Fruit fly (Drosophila melanogaster) whole organism, embryonic: Measurements from ENCODE around the gene holn1.

Experiments used
- Bgb ChIP-seq: fragments of 200-800 bp; sonication (Bioruptor generic); IDR thresholded peaks from 2 replicates; pipeline ENCODE4 v1.3.6; 2022; ENCODE audit warnings: missing biosample characterization, missing genetic modification characterization; ENCODE audit not compliant: partially characterized antibody
- CG10543 ChIP-seq: fragments of 200-800 bp; sonication (Bioruptor generic); optimal IDR thresholded peaks from 3 replicates; lab custom pipeline; 2017; ENCODE audit warnings: missing biosample characterization, mild to moderate bottlenecking, missing genetic modification characterization, moderate library complexity
- CG10959 ChIP-seq: fragments of 200-800 bp; sonication (Bioruptor generic); IDR thresholded peaks from 2 replicates; pipeline ENCODE4 v1.3.6; 2022; ENCODE audit warnings: missing biosample characterization, missing genetic modification characterization
- CG11398 ChIP-seq: fragments of 200-800 bp; sonication (Bioruptor generic); optimal IDR thresholded peaks from 2 replicates; lab custom pipeline; 2016; ENCODE audit warnings: missing biosample characterization, missing genetic modification characterization
- CG11723 ChIP-seq: fragments of 200-800 bp; sonication (Bioruptor generic); optimal IDR thresholded peaks from 2 replicates; lab custom pipeline; 2017; ENCODE audit warnings: missing biosample characterization, mild to moderate bottlenecking, missing genetic modification characterization
- CG12155 ChIP-seq: fragments of 200-800 bp; sonication (Bioruptor generic); optimal IDR thresholded peaks from 3 replicates; lab custom pipeline; 2016; ENCODE audit warnings: missing biosample characterization, missing genetic modification characterization
- CG12659 ChIP-seq: fragments of 200-800 bp; sonication (Bioruptor generic); optimal IDR thresholded peaks from 3 replicates; lab custom pipeline; 2017; ENCODE audit warnings: mild to moderate bottlenecking, missing biosample characterization, missing genetic modification reagents, missing genetic modification characterization
- CG12769 ChIP-seq: fragments of 200-800 bp; sonication (Bioruptor generic); optimal IDR thresholded peaks from 2 replicates; lab custom pipeline; 2019; ENCODE audit warnings: missing biosample characterization, mild to moderate bottlenecking, missing genetic modification characterization, moderate library complexity
- CG12942 ChIP-seq: fragments of 200-800 bp; sonication (Bioruptor generic); optimal IDR thresholded peaks from 3 replicates; lab custom pipeline; 2016; ENCODE audit warnings: missing biosample characterization, missing genetic modification characterization
- CG17802 ChIP-seq: fragments of 200-800 bp; sonication (Bioruptor generic); optimal IDR thresholded peaks from 2 replicates; lab custom pipeline; 2018; ENCODE audit warnings: missing biosample characterization, mild to moderate bottlenecking, missing genetic modification characterization, moderate library complexity
- CG2129 ChIP-seq: fragments of 200-800 bp; sonication (Bioruptor generic); IDR thresholded peaks from 2 replicates; pipeline ENCODE4 v1.3.6; 2022; ENCODE audit warnings: missing biosample characterization, missing genetic modification characterization; ENCODE audit not compliant: partially characterized antibody
- CG30020 ChIP-seq: fragments of 200-800 bp; optimal IDR thresholded peaks from 2 replicates; lab custom pipeline; 2019; ENCODE audit warnings: missing biosample characterization, mild to moderate bottlenecking, missing genetic modification characterization, moderate library complexity
- CG3726 ChIP-seq: fragments of 200-800 bp; sonication (Bioruptor generic); IDR thresholded peaks from 3 replicates; pipeline ENCODE4, ENCODE4 v1.3.6; 2022; ENCODE audit warnings: missing biosample characterization, missing genetic modification characterization
- CG42726 ChIP-seq: fragments of 200-800 bp; sonication (Bioruptor generic); IDR thresholded peaks from 2 replicates; pipeline ENCODE4 v1.3.6; 2022; ENCODE audit warnings: missing biosample characterization, missing genetic modification characterization; ENCODE audit not compliant: partially characterized antibody
- CG4707 ChIP-seq: fragments of 200-800 bp; sonication (Bioruptor generic); optimal IDR thresholded peaks from 2 replicates; lab custom pipeline; 2018; ENCODE audit warnings: missing biosample characterization, mild to moderate bottlenecking, missing genetic modification characterization, moderate library complexity
- CG4730 ChIP-seq: fragments of 200-800 bp; sonication (Bioruptor generic); IDR thresholded peaks from 2 replicates; pipeline ENCODE4 v1.3.6; 2022; ENCODE audit warnings: missing biosample characterization, missing genetic modification characterization
- CG6175 ChIP-seq: fragments of 200-800 bp; sonication (Bioruptor generic); IDR thresholded peaks from 3 replicates; pipeline ENCODE4 v1.3.6; 2022; ENCODE audit warnings: missing biosample characterization, missing genetic modification characterization
- CG7839 ChIP-seq: fragments of 200-800 bp; sonication (Bioruptor generic); optimal IDR thresholded peaks from 3 replicates; lab custom pipeline; 2018; ENCODE audit warnings: missing biosample characterization, mild to moderate bottlenecking, missing genetic modification characterization, moderate library complexity
- CG9215 ChIP-seq: fragments of 200-800 bp; sonication (Bioruptor generic); IDR thresholded peaks from 2 replicates; pipeline ENCODE4 v1.3.6; 2022; ENCODE audit warnings: missing biosample characterization, missing genetic modification characterization
- CG9609 ChIP-seq: fragments of 200-800 bp; sonication (Bioruptor generic); optimal IDR thresholded peaks from 3 replicates; lab custom pipeline; 2016; ENCODE audit warnings: missing biosample characterization, missing genetic modification characterization
- Chrac-16 ChIP-seq: fragments of 200-800 bp; sonication (Bioruptor generic); optimal IDR thresholded peaks from 3 replicates; lab custom pipeline; 2016; ENCODE audit warnings: missing biosample characterization, missing genetic modification characterization
- Doc3 ChIP-seq: fragments of 200-800 bp; sonication (Bioruptor generic); IDR thresholded peaks from 3 replicates; pipeline ENCODE4 v1.3.6; 2022; ENCODE audit warnings: missing biosample characterization, missing genetic modification characterization; ENCODE audit not compliant: partially characterized antibody
- Dp ChIP-seq: fragments of 200-800 bp; sonication (Bioruptor generic); optimal IDR thresholded peaks from 2 replicates; lab custom pipeline; 2018; ENCODE audit warnings: missing biosample characterization, mild to moderate bottlenecking, missing genetic modification characterization, moderate library complexity
- Dref ChIP-seq: fragments of 200-800 bp; sonication (Bioruptor generic); IDR thresholded peaks from 2 replicates; pipeline ENCODE4 v1.3.6; 2022; ENCODE audit warnings: missing biosample characterization, missing genetic modification characterization
- Elba2 ChIP-seq: fragments of 200-800 bp; sonication (Bioruptor generic); optimal IDR thresholded peaks from 3 replicates; lab custom pipeline; 2016; ENCODE audit warnings: missing biosample characterization, missing genetic modification characterization
- HLHmδ ChIP-seq: fragments of 200-800 bp; sonication (Bioruptor generic); optimal IDR thresholded peaks from 2 replicates; lab custom pipeline; 2018; ENCODE audit warnings: missing biosample characterization, mild to moderate bottlenecking, missing genetic modification characterization, moderate library complexity
- Hr39 ChIP-seq: fragments of >200 bp; optimal IDR thresholded peaks from 2 replicates; lab custom pipeline; 2017
- Hr78 ChIP-seq, 2 experiments: fragments of 200-800 bp in 1 of 2; fragments of >200 bp in 1 of 2; sonication (Bioruptor generic) in 1 of 2; optimal IDR thresholded peaks; 2 replicates each; lab custom pipeline; 2017 to 2019; ENCODE audit warnings: missing biosample characterization in 2 of 2, missing genetic modification characterization in 2 of 2, mild to moderate bottlenecking in 1 of 2, moderate library complexity in 1 of 2
- Jarid2 ChIP-seq: fragments of 200-800 bp; sonication (Bioruptor generic); optimal IDR thresholded peaks from 3 replicates; lab custom pipeline; 2017; ENCODE audit warnings: mild to moderate bottlenecking, missing biosample characterization, missing genetic modification reagents, missing genetic modification characterization
- Opbp ChIP-seq: fragments of 200-800 bp; sonication (Bioruptor generic); IDR thresholded peaks from 3 replicates; pipeline ENCODE4 v1.3.6; 2022; ENCODE audit warnings: missing biosample characterization, missing genetic modification characterization; ENCODE audit not compliant: partially characterized antibody
- Rx ChIP-seq: fragments of 200-800 bp; sonication (Bioruptor generic); IDR thresholded peaks from 2 replicates; pipeline ENCODE4 v1.3.6; 2022; ENCODE audit warnings: missing biosample characterization, missing genetic modification characterization
- Sin3A ChIP-seq: fragments of >200 bp; optimal IDR thresholded peaks from 2 replicates; lab custom pipeline; 2018
- Sry-β ChIP-seq: fragments of 200-800 bp; sonication (Bioruptor generic); optimal IDR thresholded peaks from 2 replicates; lab custom pipeline; 2018; ENCODE audit warnings: missing biosample characterization, mild to moderate bottlenecking, missing genetic modification characterization, moderate library complexity
- al ChIP-seq: fragments of 200-800 bp; sonication (Bioruptor generic); IDR thresholded peaks from 2 replicates; pipeline ENCODE4 v1.3.6; 2022; ENCODE audit warnings: missing biosample characterization, missing genetic modification characterization
- az2 ChIP-seq: fragments of 200-800 bp; sonication (Bioruptor generic); optimal IDR thresholded peaks from 3 replicates; lab custom pipeline; 2016; ENCODE audit warnings: missing biosample characterization, missing genetic modification characterization
- crc ChIP-seq: fragments of 200-800 bp; sonication (Bioruptor generic); optimal IDR thresholded peaks from 2 replicates; lab custom pipeline; 2016; ENCODE audit warnings: missing biosample characterization, missing genetic modification characterization
- fru ChIP-seq: fragments of >200 bp; optimal IDR thresholded peaks from 2 replicates; lab custom pipeline; 2017
- grau ChIP-seq: fragments of 200-800 bp; optimal IDR thresholded peaks from 3 replicates; lab custom pipeline; 2019; ENCODE audit warnings: missing biosample characterization, mild to moderate bottlenecking, missing genetic modification characterization, moderate library complexity
- gsb ChIP-seq: fragments of 200-800 bp; sonication (Bioruptor generic); IDR thresholded peaks from 2 replicates; pipeline ENCODE4 v1.3.6; 2022; ENCODE audit warnings: missing biosample characterization, missing genetic modification characterization
- hkb ChIP-seq, 2 experiments: fragments of 200-800 bp in 1 of 2; fragments of >200 bp in 1 of 2; sonication (Bioruptor generic) in 1 of 2; IDR thresholded peaks in 1 of 2; optimal IDR thresholded peaks in 1 of 2; 2 replicates each; pipeline versions ENCODE4 v1.3.6 to Lab custom; 2017 to 2022; ENCODE audit warnings: missing biosample characterization in 1 of 2, missing genetic modification characterization in 1 of 2
- lilli ChIP-seq: fragments of 200-800 bp; sonication (Bioruptor generic); optimal IDR thresholded peaks from 3 replicates; lab custom pipeline; 2016; ENCODE audit warnings: missing biosample characterization, missing genetic modification characterization
- p53 ChIP-seq: fragments of 200-800 bp; sonication (Bioruptor generic); optimal IDR thresholded peaks from 2 replicates; lab custom pipeline; 2016; ENCODE audit warnings: missing biosample characterization, missing genetic modification characterization
- pfk ChIP-seq: fragments of 200-800 bp; sonication (Bioruptor generic); optimal IDR thresholded peaks from 2 replicates; lab custom pipeline; 2018; ENCODE audit warnings: missing biosample characterization, mild to moderate bottlenecking, missing genetic modification characterization, moderate library complexity
- scrt ChIP-seq: fragments of 200-800 bp; sonication (Bioruptor generic); optimal IDR thresholded peaks from 2 replicates; lab custom pipeline; 2018; ENCODE audit warnings: missing biosample characterization, mild to moderate bottlenecking, missing genetic modification characterization, moderate library complexity
- sens-2 ChIP-seq: fragments of 200-800 bp; sonication (Bioruptor generic); IDR thresholded peaks from 2 replicates; pipeline ENCODE4 v1.3.6; 2022; ENCODE audit warnings: missing biosample characterization, missing genetic modification characterization
- ssp ChIP-seq: fragments of 200-800 bp; sonication (Bioruptor generic); IDR thresholded peaks from 2 replicates; pipeline ENCODE4 v1.3.6; 2022; ENCODE audit warnings: missing biosample characterization, missing genetic modification characterization
- tll ChIP-seq, 2 experiments: fragments of 200-800 bp in 1 of 2; fragments of >200 bp in 1 of 2; sonication (Bioruptor generic) in 1 of 2; optimal IDR thresholded peaks; 2 replicates each; lab custom pipeline; 2017 to 2019; ENCODE audit warnings: missing biosample characterization in 2 of 2, missing genetic modification characterization in 2 of 2, mild to moderate bottlenecking in 1 of 2, moderate library complexity in 1 of 2
- ttk ChIP-seq: fragments of 200-800 bp; sonication (Bioruptor generic); IDR thresholded peaks from 2 replicates; pipeline ENCODE4 v2.1.2; 2022; ENCODE audit warnings: missing biosample characterization, missing genetic modification characterization
- unc-4 ChIP-seq: fragments of 200-800 bp; sonication (Bioruptor generic); IDR thresholded peaks from 2 replicates; pipeline ENCODE4 v1.3.6; 2022; ENCODE audit warnings: missing biosample characterization, missing genetic modification characterization; ENCODE audit not compliant: partially characterized antibody
- z ChIP-seq: fragments of 200-800 bp; sonication (Bioruptor generic); IDR thresholded peaks from 3 replicates; pipeline ENCODE4 v1.3.6; 2022; ENCODE audit warnings: missing biosample characterization, missing genetic modification characterization
- zfh2 ChIP-seq: fragments of 200-800 bp; sonication (Bioruptor generic); optimal IDR thresholded peaks from 2 replicates; lab custom pipeline; 2016; ENCODE audit warnings: missing biosample characterization, missing genetic modification characterization

holn1 gene

dm6 chr2L:10466865-10467270 is 31.1 kb downstream of the holn1 start (continued):
- TF ChIP-seq unc-4 (no peak), az2 (peak; percentile 60), CG17802 (peak; percentile 24), CG4730 (GFP tag; lab: Robert Waterston, UW) (no peak), gsb (no peak), pfk (no peak), CG6175 (GFP tag; lab: Robert Waterston, UW) (peak; percentile 14; the same call in 1 of the 3 replicates), z (GFP tag; lab: Robert Waterston, UW) (no peak), CG11398 (GFP tag; lab: Kevin White, UChicago) (peak; percentile 21), ssp (GFP tag; lab: Robert Waterston, UW) (peak; percentile 64; the same call in 1 of the 2 replicates), Chrac-16 (GFP tag; lab: Kevin White, UChicago) (peak; percentile 55), Opbp (no peak), Elba2 (GFP tag; lab: Kevin White, UChicago) (no peak), CG11723 (GFP tag; lab: Kevin White, UChicago) (peak; percentile 58), p53 (no peak), CG3726 (no peak), Hr39 (lab: Kevin White, UChicago) (no peak), CG12942 (GFP tag; lab: Kevin White, UChicago) (no peak), CG9609 (peak; percentile 39), Hr78 (GFP tag; optimal IDR thresholded peaks at IDR 0.05; lab: Kevin White, UChicago) (peak in 1 of 2 experiments; percentile 38), Sry-β (GFP tag; lab: Kevin White, UChicago) (no peak), CG2129 (GFP tag; lab: Robert Waterston, UW) (no peak), ttk (GFP tag; lab: Robert Waterston, UW) (peak; percentile 62), scrt (GFP tag; lab: Kevin White, UChicago) (no peak), CG12155 (GFP tag; lab: Kevin White, UChicago) (peak; percentile 14), CG12659 (GFP tag; lab: Kevin White, UChicago) (peak; percentile 57), al (peak; percentile 4; the same call in 1 of the 2 replicates), CG12769 (no peak), CG10959 (no peak; the same call in 1 of the 2 replicates), Bgb (GFP tag; lab: Robert Waterston, UW) (no peak), lilli (GFP tag; lab: Kevin White, UChicago) (peak; percentile 35), tll (GFP tag; optimal IDR thresholded peaks at IDR 0.05; lab: Kevin White, UChicago) (peak in 1 of 2 experiments; percentile 23), sens-2 (GFP tag; lab: Robert Waterston, UW) (no peak), HLHmδ (GFP tag; lab: Kevin White, UChicago) (no peak), CG42726 (GFP tag; lab: Robert Waterston, UW) (no peak), grau (tag; lab: Kevin White, UChicago) (peak; percentile 52), Sin3A (lab: Kevin White, UChicago) (no peak), CG10543 (GFP tag; lab: Kevin White, UChicago) (no peak), fru (lab: Kevin White, UChicago) (no peak), hkb (optimal IDR thresholded peaks at IDR 0.05; lab: Kevin White, UChicago) (no peak), hkb (GFP tag; IDR thresholded peaks at IDR 0.05; lab: Robert Waterston, UW) (peak; percentile 28; the same call in 1 of the 2 replicates), Dp (GFP tag; lab: Kevin White, UChicago) (no peak), CG9215 (GFP tag; lab: Robert Waterston, UW) (no peak), zfh2 (no peak), Dref (GFP tag; lab: Robert Waterston, UW) (no peak), Rx (GFP tag; lab: Robert Waterston, UW) (peak; percentile 26; the same call in 1 of the 2 replicates), CG30020 (tag; lab: Kevin White, UChicago) (no peak), CG7839 (tag; lab: Kevin White, UChicago) (peak; percentile 78), Doc3 (no peak), CG4707 (GFP tag; lab: Kevin White, UChicago) (no peak), Jarid2 (GFP tag; lab: Kevin White, UChicago) (peak; percentile 43), crc (GFP tag; lab: Kevin White, UChicago) (no peak)
